Worm (Caenorhabditis elegans) whole organism, mixed stage, embryonic: ENCODE measurements around the gene arrd-15.

Source experiments
- bed-3 ChIP-seq: fragments of 200-800 bp; sonication (Bioruptor generic); optimal IDR thresholded peaks from 3 replicates; lab custom pipeline; 2018; ENCODE audit warnings: mild to moderate bottlenecking, missing genetic modification characterization, moderate library complexity, missing compliant biosample characterization
- blmp-1 ChIP-seq: fragments of 150-350 bp; optimal IDR thresholded peaks from 2 replicates; lab custom pipeline; 2014; ENCODE audit warnings: missing biosample characterization, missing genetic modification characterization
- elt-3 ChIP-seq: fragments of 150-350 bp; optimal IDR thresholded peaks from 2 replicates; lab custom pipeline; 2014; ENCODE audit warnings: missing biosample characterization, missing genetic modification characterization
- lin-13 ChIP-seq: fragments of 150-350 bp; optimal IDR thresholded peaks from 2 replicates; lab custom pipeline; 2014; ENCODE audit warnings: missing biosample characterization, missing genetic modification characterization
- lsy-2 ChIP-seq: fragments of 150-350 bp; optimal IDR thresholded peaks from 2 replicates; lab custom pipeline; 2014; ENCODE audit warnings: missing biosample characterization, missing genetic modification characterization
- nhr-76 ChIP-seq: sonication (generic microtip); optimal IDR thresholded peaks from 2 replicates; lab custom pipeline; 2017; ENCODE audit warnings: missing biosample characterization, missing genetic modification characterization
- sptf-1 ChIP-seq: sonication (generic microtip); optimal IDR thresholded peaks from 2 replicates; lab custom pipeline; 2017; ENCODE audit warnings: mild to moderate bottlenecking, missing genetic modification characterization, moderate library complexity, missing compliant biosample characterization
- unc-39 ChIP-seq: fragments of 150-350 bp; optimal IDR thresholded peaks from 2 replicates; lab custom pipeline; 2014; ENCODE audit warnings: missing biosample characterization, missing genetic modification characterization
- unc-62 ChIP-seq: fragments of 150-350 bp; optimal IDR thresholded peaks from 2 replicates; lab custom pipeline; 2014; ENCODE audit warnings: missing biosample characterization, missing genetic modification reagents, missing genetic modification characterization
- ztf-11 ChIP-seq: fragments of 150-350 bp; optimal IDR thresholded peaks from 2 replicates; lab custom pipeline; 2014; ENCODE audit warnings: missing biosample characterization, missing genetic modification characterization

- TF ChIP-seq unc-39 (tag; lab: Kevin White, UChicago) (no peak), elt-3 (tag; lab: Kevin White, UChicago) (no peak), lsy-2 (no peak), unc-62 (GFP tag; lab: Kevin White, UChicago) (no peak), ztf-11 (no peak), lin-13 (tag; lab: Kevin White, UChicago) (no peak), blmp-1 (tag; lab: Kevin White, UChicago) (no peak), sptf-1 (tag; lab: Kevin White, UChicago) (no peak), nhr-76 (tag; lab: Kevin White, UChicago) (no peak), bed-3 (GFP tag; lab: Kevin White, UChicago) (no peak)
Measured at ce11 chrIII:8911598-8912194, 18.1 kb upstream of the arrd-15 start, which contains the start of gene tpk-1.
